Fruit fly (Drosophila melanogaster): Measurements from ENCODE around the gene poe.

The poe gene

dm6 chr2L:8071112-8071976 is at the start of gene poe (continued):
- TF ChIP-seq pum (GFP tag; optimal IDR thresholded peaks at IDR 0.05) (no peak), ATbp (GFP tag; optimal IDR thresholded peaks at IDR 0.05) (no peak), CG17612 (GFP tag; IDR thresholded peaks at IDR 0.05) (no peak), cas (GFP tag; IDR thresholded peaks at IDR 0.05) (no peak), CG17829 (tag; optimal IDR thresholded peaks at IDR 0.05) (peak; percentile 73), BEAF-32 (GFP tag; optimal IDR thresholded peaks at IDR 0.05) (peak; percentile 33), tx (GFP tag; optimal IDR thresholded peaks at IDR 0.05) (no peak), esg (GFP tag; conservative IDR thresholded peaks at IDR 0.05) (0 out of 2 replicates have a peak, but pooled peaks have one; percentile 27), caup (GFP tag; optimal IDR thresholded peaks at IDR 0.05; ENCODE audit: severe bottlenecking) (peak; percentile 16), CG8924 (tag; optimal IDR thresholded peaks at IDR 0.05) (peak; percentile 78), org-1 (GFP tag; optimal IDR thresholded peaks at IDR 0.05) (no peak), danr (GFP tag; IDR thresholded peaks at IDR 0.05) (peak; percentile 10; the same call in 1 of the 2 replicates), wor (GFP tag; IDR thresholded peaks at IDR 0.05) (no peak), CG4360 (GFP tag; IDR thresholded peaks at IDR 0.05) (no peak; the same call in 1 of the 2 replicates), tll (GFP tag; optimal IDR thresholded peaks at IDR 0.05) (no peak), Awh (GFP tag; IDR thresholded peaks at IDR 0.05) (peak; percentile 56; the same call in 1 of the 2 replicates), CG1647 (GFP tag; optimal IDR thresholded peaks at IDR 0.05) (no peak), wdn (GFP tag; IDR thresholded peaks at IDR 0.05) (no peak), hth (optimal IDR thresholded peaks at IDR 0.05) (no peak), Sry-β (GFP tag; optimal IDR thresholded peaks at IDR 0.05) (peak; percentile 23), slp2 (GFP tag; optimal IDR thresholded peaks at IDR 0.05) (no peak), CG2712 (tag; optimal IDR thresholded peaks at IDR 0.05) (no peak), Doc2 (GFP tag; IDR thresholded peaks at IDR 0.05) (no peak), CG11723 (GFP tag; optimal IDR thresholded peaks at IDR 0.05) (no peak), CG9727 (GFP tag; optimal IDR thresholded peaks at IDR 0.05) (peak; percentile 49), CHES-1-like (GFP tag; optimal IDR thresholded peaks at IDR 0.05) (peak; percentile 21), CG33213 (GFP tag; optimal IDR thresholded peaks at IDR 0.05) (no peak), lmd (GFP tag; IDR thresholded peaks at IDR 0.05) (peak; percentile 57), Rx (GFP tag; IDR thresholded peaks at IDR 0.05) (no peak), CG18262 (tag; optimal IDR thresholded peaks at IDR 0.05) (no peak), Nf-YC (tag; optimal IDR thresholded peaks at IDR 0.05) (no peak), nmo (GFP tag; optimal IDR thresholded peaks at IDR 0.05) (peak; percentile 60), fd102C (GFP tag; optimal IDR thresholded peaks at IDR 0.05) (no peak), dimm (GFP tag; IDR thresholded peaks at IDR 0.05) (no peak), MBD-R2 (GFP tag; IDR thresholded peaks at IDR 0.05) (peak; percentile 74), pzg (GFP tag; optimal IDR thresholded peaks at IDR 0.05) (peak; percentile 82), vvl (GFP tag; IDR thresholded peaks at IDR 0.05) (peak; percentile 88), CG11247 (GFP tag; IDR thresholded peaks at IDR 0.05) (0 out of 2 replicates have a peak, but pooled peaks have one; percentile 22), ara (GFP tag; IDR thresholded peaks at IDR 0.05) (peak; percentile 61), psq (GFP tag; optimal IDR thresholded peaks at IDR 0.05) (peak; percentile 7), Jarid2 (GFP tag; optimal IDR thresholded peaks at IDR 0.05) (no peak), gcm (GFP tag; optimal IDR thresholded peaks at IDR 0.05) (no peak), CG9437 (GFP tag; optimal IDR thresholded peaks at IDR 0.05) (peak; percentile 41), Med (GFP tag) (no peak), chinmo (GFP tag; IDR thresholded peaks at IDR 0.05; ENCODE audit: partially characterized antibody) (0 out of 4 replicates have a peak, but pooled peaks have one; percentile 29), Gsc (GFP tag; IDR thresholded peaks at IDR 0.05) (no peak), CG13775 (GFP tag; optimal IDR thresholded peaks at IDR 0.05) (peak; percentile 28), Spps (tag; optimal IDR thresholded peaks at IDR 0.05) (peak; percentile 29), MESR4 (GFP tag; optimal IDR thresholded peaks at IDR 0.05) (peak; percentile 80)
